Worm (Caenorhabditis elegans) whole organism, L1 larva: ENCODE results near the gene K10H10.9.

Source experiments
- ama-1 ChIP-seq: fragments of 150-350 bp; optimal IDR thresholded peaks from 2 replicates; lab custom pipeline; 2014
- ceh-82 ChIP-seq, 3 experiments: fragments of 150-350 bp in 1 of 3; sonication (generic microtip) in 2 of 3; optimal IDR thresholded peaks; 2 replicates each; lab custom pipeline; 2014 to 2017; ENCODE audit warnings: missing biosample characterization in 3 of 3, missing genetic modification characterization in 3 of 3
- elt-3 ChIP-seq, 6 experiments: fragments of 150-350 bp in 1 of 6; sonication (generic microtip); optimal IDR thresholded peaks; 2 replicates each; lab custom pipeline; 2017 to 2018; ENCODE audit warnings: missing biosample characterization in 6 of 6, missing genetic modification characterization in 6 of 6, inconsistent platforms in 1 of 6
- grh-1 ChIP-seq: fragments of 200-800 bp; sonication (Bioruptor generic); IDR thresholded peaks from 2 replicates; pipeline ENCODE4 v1.3.6; 2022; ENCODE audit warnings: missing genetic modification reagents, missing genetic modification characterization, missing compliant biosample characterization
- lin-13 ChIP-seq: fragments of 150-350 bp; optimal IDR thresholded peaks from 2 replicates; lab custom pipeline; 2014; ENCODE audit warnings: missing biosample characterization, missing genetic modification reagents, missing genetic modification characterization
- lin-14 ChIP-seq: fragments of 200-800 bp; sonication (Bioruptor generic); optimal IDR thresholded peaks from 2 replicates; lab custom pipeline; 2018; ENCODE audit warnings: mild to moderate bottlenecking, missing genetic modification characterization, moderate library complexity, missing compliant biosample characterization
- nhr-11 ChIP-seq: fragments of 150-350 bp; optimal IDR thresholded peaks from 2 replicates; lab custom pipeline; 2014; ENCODE audit warnings: missing biosample characterization, missing genetic modification characterization
- nhr-28 ChIP-seq: fragments of 150-350 bp; optimal IDR thresholded peaks from 2 replicates; lab custom pipeline; 2014; ENCODE audit warnings: missing biosample characterization, missing genetic modification characterization
- nhr-71 ChIP-seq: sonication (generic microtip); optimal IDR thresholded peaks from 2 replicates; lab custom pipeline; 2016; ENCODE audit warnings: mild to moderate bottlenecking, missing genetic modification characterization, moderate library complexity, missing compliant biosample characterization
- nhr-76 ChIP-seq: sonication (generic microtip); optimal IDR thresholded peaks from 2 replicates; lab custom pipeline; 2017; ENCODE audit warnings: missing biosample characterization, missing genetic modification characterization

ce11 chrII:14527104-14527503, 12.2 kb upstream of the K10H10.9 start:
- TF ChIP-seq nhr-71 (tag; lab: Kevin White, UChicago): no peak
- TF ChIP-seq lin-13: no peak
- TF ChIP-seq grh-1 (GFP tag; lab: Robert Waterston, UW): no peak
- no peak for TF ChIP-seq nhr-76 (tag; lab: Kevin White, UChicago)
- TF ChIP-seq nhr-28 (tag; lab: Kevin White, UChicago): no peak
- TF ChIP-seq elt-3 (tag; optimal IDR thresholded peaks at IDR 0.05; lab: Kevin White, UChicago): no peak
- no peak for TF ChIP-seq lin-14
- TF ChIP-seq ama-1 (lab: Kevin White, UChicago): no peak
- TF ChIP-seq ceh-82 (tag; optimal IDR thresholded peaks at IDR 0.05; lab: Kevin White, UChicago): no peak
- TF ChIP-seq nhr-11 (tag; lab: Kevin White, UChicago): no peak
